Fruit fly (Drosophila melanogaster) whole organism, prepupa: ENCODE measurements around the gene CG13454.

ENCODE experiments used
- CG10631 ChIP-seq: fragments of 200-800 bp; sonication (Bioruptor generic); optimal IDR thresholded peaks from 2 replicates; lab custom pipeline; 2016; ENCODE audit warnings: missing biosample characterization, missing genetic modification characterization
- CG10669 ChIP-seq: fragments of 200-800 bp; sonication (Bioruptor generic); optimal IDR thresholded peaks from 3 replicates; lab custom pipeline; 2018; ENCODE audit warnings: missing biosample characterization, mild to moderate bottlenecking, missing genetic modification characterization, moderate library complexity
- CG11294 ChIP-seq: fragments of 200-800 bp; sonication (Bioruptor generic); IDR thresholded peaks from 2 replicates; pipeline ENCODE4 v1.3.6; 2022; ENCODE audit warnings: missing biosample characterization, missing genetic modification characterization
- CG11762 ChIP-seq: fragments of 200-800 bp; sonication (Bioruptor generic); optimal IDR thresholded peaks from 3 replicates; lab custom pipeline; 2016; ENCODE audit warnings: missing biosample characterization, missing genetic modification characterization; ENCODE audit not compliant: insufficient read depth
- CG11902 ChIP-seq: fragments of 200-800 bp; sonication (Bioruptor generic); optimal IDR thresholded peaks from 3 replicates; lab custom pipeline; 2016; ENCODE audit warnings: missing biosample characterization, missing genetic modification characterization
- CG15336 ChIP-seq: fragments of 200-800 bp; sonication (Bioruptor generic); IDR thresholded peaks from 2 replicates; pipeline ENCODE4 v1.3.6; 2022; ENCODE audit warnings: missing biosample characterization, missing genetic modification characterization
- CG1621 ChIP-seq: fragments of 200-800 bp; sonication (Bioruptor generic); optimal IDR thresholded peaks from 3 replicates; lab custom pipeline; 2018; ENCODE audit warnings: missing biosample characterization, mild to moderate bottlenecking, missing genetic modification characterization
- CG16779 ChIP-seq: fragments of 200-800 bp; sonication (Bioruptor generic); optimal IDR thresholded peaks from 3 replicates; lab custom pipeline; 2017; ENCODE audit warnings: missing biosample characterization, mild to moderate bottlenecking, missing genetic modification characterization
- CG32006 ChIP-seq: fragments of 200-800 bp; sonication (Bioruptor generic); optimal IDR thresholded peaks from 3 replicates; lab custom pipeline; 2017; ENCODE audit warnings: missing biosample characterization, mild to moderate bottlenecking, missing genetic modification characterization
- CG34406 ChIP-seq: fragments of 200-800 bp; sonication (Bioruptor generic); optimal IDR thresholded peaks from 3 replicates; lab custom pipeline; 2016; ENCODE audit warnings: missing biosample characterization, missing genetic modification characterization
- CG4318 ChIP-seq: fragments of 200-800 bp; sonication (Bioruptor generic); optimal IDR thresholded peaks from 3 replicates; lab custom pipeline; 2017; ENCODE audit warnings: missing biosample characterization, mild to moderate bottlenecking, missing genetic modification characterization
- CG6276 ChIP-seq: fragments of 200-800 bp; sonication (Bioruptor generic); optimal IDR thresholded peaks from 2 replicates; lab custom pipeline; 2017; ENCODE audit warnings: missing biosample characterization, mild to moderate bottlenecking, missing genetic modification characterization
- CG6792 ChIP-seq: fragments of 200-800 bp; sonication (Bioruptor generic); optimal IDR thresholded peaks from 3 replicates; lab custom pipeline; 2016; ENCODE audit warnings: missing biosample characterization, missing genetic modification characterization
- CG6854 ChIP-seq: fragments of 200-800 bp; sonication (Bioruptor generic); optimal IDR thresholded peaks from 2 replicates; lab custom pipeline; 2017; ENCODE audit warnings: missing biosample characterization, mild to moderate bottlenecking, missing genetic modification characterization
- CG8319 ChIP-seq: fragments of 200-800 bp; sonication (Bioruptor generic); optimal IDR thresholded peaks from 3 replicates; lab custom pipeline; 2016; ENCODE audit warnings: missing biosample characterization, missing genetic modification characterization
- CG9139 ChIP-seq: fragments of 200-800 bp; sonication (Bioruptor generic); optimal IDR thresholded peaks from 3 replicates; lab custom pipeline; 2017; ENCODE audit warnings: missing biosample characterization, mild to moderate bottlenecking, missing genetic modification characterization
- Eip75B ChIP-seq: fragments of 200-800 bp; sonication (Bioruptor generic); optimal IDR thresholded peaks from 3 replicates; lab custom pipeline; 2016; ENCODE audit warnings: missing biosample characterization, missing genetic modification characterization
- Eip78C ChIP-seq: fragments of 200-800 bp; sonication (Bioruptor generic); peaks from one replicate; lab custom pipeline; 2016; ENCODE audit warnings: missing biosample characterization, missing genetic modification characterization
- Eip93F ChIP-seq: fragments of 200-800 bp; sonication (Bioruptor generic); optimal IDR thresholded peaks from 2 replicates; lab custom pipeline; 2016; ENCODE audit warnings: missing biosample characterization, mild to moderate bottlenecking, missing genetic modification characterization
- Ets21C ChIP-seq: fragments of 200-800 bp; sonication (Bioruptor generic); optimal IDR thresholded peaks from 3 replicates; lab custom pipeline; 2016; ENCODE audit warnings: missing biosample characterization, missing genetic modification characterization
- Ets96B ChIP-seq: fragments of 200-800 bp; optimal IDR thresholded peaks from 2 replicates; lab custom pipeline; 2019; ENCODE audit warnings: missing biosample characterization, mild to moderate bottlenecking, missing genetic modification characterization, moderate library complexity
- Gug ChIP-seq: fragments of 200-800 bp; sonication (Bioruptor generic); IDR thresholded peaks from 2 replicates; pipeline ENCODE4 v1.3.6; 2022; ENCODE audit warnings: missing biosample characterization, missing genetic modification characterization
- Hr39 ChIP-seq: fragments of 200-800 bp; sonication (Bioruptor generic); optimal IDR thresholded peaks from 2 replicates; lab custom pipeline; 2016; ENCODE audit warnings: missing biosample characterization, missing genetic modification characterization
- Hr4 ChIP-seq: fragments of 200-800 bp; sonication (Bioruptor generic); optimal IDR thresholded peaks from 3 replicates; lab custom pipeline; 2016; ENCODE audit warnings: missing biosample characterization, missing genetic modification characterization
- Met ChIP-seq: fragments of 200-800 bp; sonication (Bioruptor generic); optimal IDR thresholded peaks from 3 replicates; lab custom pipeline; 2016; ENCODE audit warnings: missing biosample characterization, missing genetic modification characterization
- OdsH ChIP-seq: fragments of 200-800 bp; sonication (Bioruptor generic); optimal IDR thresholded peaks from 3 replicates; lab custom pipeline; 2016; ENCODE audit warnings: missing biosample characterization, missing genetic modification characterization
- Sox102F ChIP-seq: fragments of 200-800 bp; sonication (Bioruptor generic); optimal IDR thresholded peaks from 2 replicates; lab custom pipeline; 2016; ENCODE audit warnings: missing biosample characterization, mild to moderate bottlenecking, missing genetic modification characterization
- Sox14 ChIP-seq: fragments of 200-800 bp; sonication (Bioruptor generic); optimal IDR thresholded peaks from 3 replicates; lab custom pipeline; 2016; ENCODE audit warnings: missing biosample characterization, missing genetic modification characterization
- Sox15 ChIP-seq: fragments of 200-800 bp; sonication (Bioruptor generic); optimal IDR thresholded peaks from 3 replicates; lab custom pipeline; 2016; ENCODE audit warnings: missing biosample characterization, missing genetic modification characterization
- achi ChIP-seq: fragments of 200-800 bp; sonication (Bioruptor generic); optimal IDR thresholded peaks from 3 replicates; lab custom pipeline; 2016; ENCODE audit warnings: missing biosample characterization, missing genetic modification characterization
- acj6 ChIP-seq: fragments of 200-800 bp; sonication (Bioruptor generic); optimal IDR thresholded peaks from 3 replicates; lab custom pipeline; 2016; ENCODE audit warnings: missing biosample characterization, missing genetic modification characterization
- cyc ChIP-seq: fragments of 200-800 bp; sonication (Bioruptor generic); optimal IDR thresholded peaks from 3 replicates; lab custom pipeline; 2016; ENCODE audit warnings: missing biosample characterization, missing genetic modification characterization
- dac ChIP-seq: fragments of 200-800 bp; sonication (Bioruptor generic); optimal IDR thresholded peaks from 2 replicates; lab custom pipeline; 2017; ENCODE audit warnings: missing biosample characterization, mild to moderate bottlenecking, missing genetic modification characterization
- dsx ChIP-seq: fragments of 200-800 bp; optimal IDR thresholded peaks from 3 replicates; lab custom pipeline; 2019; ENCODE audit warnings: missing biosample characterization, mild to moderate bottlenecking, missing genetic modification characterization, moderate library complexity; ENCODE audit not compliant: poor library complexity, severe bottlenecking
- eg ChIP-seq: fragments of 200-800 bp; sonication (Bioruptor generic); IDR thresholded peaks from 3 replicates; pipeline ENCODE4 v1.3.6; 2022; ENCODE audit warnings: missing biosample characterization, missing genetic modification characterization
- esn ChIP-seq: fragments of 200-800 bp; sonication (Bioruptor generic); optimal IDR thresholded peaks from 2 replicates; lab custom pipeline; 2016; ENCODE audit warnings: missing biosample characterization, mild to moderate bottlenecking, missing genetic modification characterization, moderate library complexity
- fd85E ChIP-seq: fragments of 200-800 bp; sonication (Bioruptor generic); optimal IDR thresholded peaks from 3 replicates; lab custom pipeline; 2016; ENCODE audit warnings: missing biosample characterization, missing genetic modification characterization
- fkh ChIP-seq: fragments of 200-800 bp; sonication (Bioruptor generic); optimal IDR thresholded peaks from 3 replicates; lab custom pipeline; 2017; ENCODE audit warnings: missing biosample characterization, mild to moderate bottlenecking, missing genetic modification characterization, moderate library complexity
- lz ChIP-seq: fragments of 200-800 bp; sonication (Bioruptor generic); optimal IDR thresholded peaks from 3 replicates; lab custom pipeline; 2016; ENCODE audit warnings: missing biosample characterization, missing genetic modification characterization
- net ChIP-seq: fragments of 200-800 bp; sonication (Bioruptor generic); optimal IDR thresholded peaks from 3 replicates; lab custom pipeline; 2016; ENCODE audit warnings: missing biosample characterization, missing genetic modification characterization
- salr ChIP-seq, 2 experiments: fragments of 200-800 bp; sonication (Bioruptor generic); optimal IDR thresholded peaks; 3 replicates each; lab custom pipeline; 2016 to 2018; ENCODE audit warnings: missing biosample characterization in 2 of 2, missing genetic modification characterization in 2 of 2, mild to moderate bottlenecking in 1 of 2
- spab ChIP-seq: fragments of 200-800 bp; sonication (Bioruptor generic); optimal IDR thresholded peaks from 2 replicates; lab custom pipeline; 2017; ENCODE audit warnings: missing biosample characterization, mild to moderate bottlenecking, missing genetic modification characterization, missing genetic modification reagents
- ss ChIP-seq, 2 experiments: fragments of 200-800 bp; sonication (Bioruptor generic); optimal IDR thresholded peaks; 2 replicates in 1 of 2; 3 replicates in 1 of 2; lab custom pipeline; 2017 to 2018; ENCODE audit warnings: mild to moderate bottlenecking in 2 of 2, missing biosample characterization in 2 of 2, missing genetic modification characterization in 2 of 2, moderate library complexity in 1 of 2
- svp ChIP-seq: fragments of 200-800 bp; sonication (Bioruptor generic); peaks from one replicate; lab custom pipeline; 2016; ENCODE audit warnings: missing biosample characterization, missing genetic modification characterization
- vri ChIP-seq: fragments of 200-800 bp; sonication (Bioruptor generic); optimal IDR thresholded peaks from 3 replicates; lab custom pipeline; 2016; ENCODE audit warnings: missing biosample characterization, mild to moderate bottlenecking, missing genetic modification characterization

The CG13454 gene

DNA sequence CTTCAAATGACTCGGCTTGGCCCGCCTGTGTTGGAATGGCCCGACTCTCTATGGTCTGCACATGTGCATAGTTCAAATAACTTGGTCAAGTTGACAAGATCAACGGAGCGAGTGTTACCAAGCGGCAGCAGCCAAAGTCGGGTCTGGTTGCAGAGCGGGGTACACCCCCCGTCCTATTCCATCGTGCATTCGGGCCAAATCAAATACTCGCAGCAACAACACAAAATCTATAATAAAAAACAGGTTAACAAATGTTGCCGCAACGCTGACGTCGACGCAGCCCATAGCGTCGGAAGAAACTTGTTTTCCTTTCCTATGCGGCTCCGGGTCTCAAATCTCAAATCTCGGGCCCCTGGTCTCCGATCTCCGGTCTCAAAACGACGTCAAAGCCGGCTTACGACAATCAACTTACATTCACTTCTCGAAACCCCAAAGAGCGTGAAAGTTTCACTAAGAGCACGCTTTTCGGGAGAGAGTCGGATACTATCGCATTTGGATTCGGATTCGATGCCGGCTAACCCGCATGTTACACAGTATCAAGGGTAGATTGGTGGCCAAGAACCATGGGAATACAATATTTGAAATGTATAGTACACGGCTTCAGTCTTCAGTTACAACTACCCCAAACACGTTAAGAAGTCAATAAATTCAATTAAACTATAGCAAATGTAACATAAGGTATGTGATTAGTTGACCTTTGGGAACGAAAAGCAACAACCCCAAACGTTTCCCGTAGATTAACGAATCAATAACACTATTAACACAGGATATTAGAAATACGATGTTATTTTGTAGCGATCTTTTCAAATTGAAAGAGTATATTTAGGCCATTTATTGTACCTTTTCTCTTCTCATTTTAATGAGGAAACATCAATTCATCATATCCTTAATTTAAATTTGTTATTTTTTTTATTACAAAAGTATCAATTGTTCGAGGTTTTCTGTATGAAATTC lies 17.7 kb upstream of the CG13454 start (continued):
- TF ChIP-seq CG6792 (GFP tag; lab: Kevin White, UChicago), result peak; percentile 71
- peak; percentile 80 for TF ChIP-seq CG10631 (GFP tag; lab: Kevin White, UChicago)
- TF ChIP-seq Hr39 (GFP tag; lab: Kevin White, UChicago), result peak; percentile 81
- TF ChIP-seq Eip93F (GFP tag; lab: Kevin White, UChicago), result no peak
- 0 out of 2 replicates have a peak, but pooled peaks have one; percentile 18 for TF ChIP-seq Gug (GFP tag; lab: Robert Waterston, UW)
- peak; percentile 70 for TF ChIP-seq spab (GFP tag; lab: Kevin White, UChicago)
- peak; percentile 60 for TF ChIP-seq CG4318
- peak; percentile 62 for TF ChIP-seq Ets96B (tag; lab: Kevin White, UChicago)
- TF ChIP-seq OdsH, result peak; percentile 81
- peak; percentile 19 to 86 for TF ChIP-seq salr (GFP tag; optimal IDR thresholded peaks at IDR 0.05; lab: Kevin White, UChicago)
- TF ChIP-seq CG6276 (GFP tag; lab: Kevin White, UChicago), result peak; percentile 81
- TF ChIP-seq CG10669, result peak; percentile 60
- TF ChIP-seq CG16779 (tag; lab: Kevin White, UChicago), result peak; percentile 68
- TF ChIP-seq Sox102F, result peak; percentile 69
- TF ChIP-seq, all 60 proteins: peak for 56

DNA sequence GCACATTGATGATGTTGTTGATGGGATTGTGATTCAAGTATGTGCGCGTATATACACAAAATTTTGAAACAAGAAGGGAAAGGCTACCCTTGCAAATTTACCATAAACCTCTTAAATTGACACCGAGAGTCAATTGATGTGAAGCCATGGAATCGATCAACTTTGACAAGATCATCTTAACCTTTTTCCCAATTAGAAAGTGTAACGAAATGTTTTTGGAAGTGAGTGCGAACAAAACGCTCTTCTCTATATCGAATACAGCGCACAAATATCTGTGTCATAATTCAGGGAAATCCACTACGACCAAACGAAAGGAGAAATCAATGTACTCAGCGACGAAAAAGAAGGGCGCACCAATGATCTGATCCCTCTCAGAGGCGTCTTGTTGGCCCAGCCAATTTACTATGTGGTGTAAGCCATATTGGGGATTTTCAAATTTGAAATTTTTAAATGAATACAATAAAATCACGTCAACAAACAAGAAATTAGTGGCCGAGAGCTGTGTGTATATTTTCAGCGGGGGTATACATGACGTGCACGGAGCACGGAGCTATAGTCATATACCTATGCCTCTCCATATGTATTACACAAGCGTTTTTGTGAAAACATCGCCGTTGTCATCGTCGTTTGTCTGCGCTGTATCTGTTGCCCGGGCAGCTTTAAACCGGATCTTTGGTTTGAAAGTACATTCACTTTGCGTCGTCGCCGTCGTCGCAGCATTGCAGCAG lies 16.7 kb upstream of the CG13454 start:
- peak; percentile 89 for TF ChIP-seq Hr39 (GFP tag; lab: Kevin White, UChicago)
- peak; percentile 71 for TF ChIP-seq achi (GFP tag; lab: Kevin White, UChicago)
- peak; percentile 16 for TF ChIP-seq CG6854 (GFP tag; lab: Kevin White, UChicago)
- TF ChIP-seq CG10631 (GFP tag; lab: Kevin White, UChicago), result peak; percentile 79
- TF ChIP-seq CG34406 (GFP tag; lab: Kevin White, UChicago), result peak; percentile 53
- peak; percentile 54 for TF ChIP-seq dsx
- no peak for TF ChIP-seq CG11294
- peak; percentile 74 for TF ChIP-seq CG15336 (GFP tag; lab: Robert Waterston, UW)
- TF ChIP-seq net (GFP tag; lab: Kevin White, UChicago), result peak; percentile 50
- peak; percentile 84 for TF ChIP-seq cyc (GFP tag; lab: Kevin White, UChicago)
- TF ChIP-seq svp, result peak; percentile 97
- TF ChIP-seq Eip78C (GFP tag; lab: Kevin White, UChicago), result peak; percentile 94
- peak; percentile 54 for TF ChIP-seq CG1621 (tag; lab: Kevin White, UChicago)
- peak; percentile 82 for TF ChIP-seq Eip75B
- TF ChIP-seq eg (GFP tag; lab: Robert Waterston, UW), result peak; percentile 39; the same call in 2 of the 3 replicates
- peak; percentile 79 for TF ChIP-seq Ets21C (GFP tag; lab: Kevin White, UChicago)
- peak; percentile 87 for TF ChIP-seq esn (GFP tag; lab: Kevin White, UChicago)
- no peak for TF ChIP-seq fkh
- TF ChIP-seq fd85E (GFP tag; lab: Kevin White, UChicago), result no peak
- peak; percentile 53 for TF ChIP-seq CG9139 (GFP tag; lab: Kevin White, UChicago)
- peak; percentile 33 for TF ChIP-seq CG8319 (GFP tag; lab: Kevin White, UChicago)
- TF ChIP-seq dac (GFP tag; lab: Kevin White, UChicago), result peak; percentile 61
- TF ChIP-seq CG6792 (GFP tag; lab: Kevin White, UChicago), result peak; percentile 69
- peak; percentile 64 for TF ChIP-seq acj6 (GFP tag; lab: Kevin White, UChicago)
- TF ChIP-seq Sox14, result peak; percentile 88
- peak; percentile 82 for TF ChIP-seq vri (GFP tag; lab: Kevin White, UChicago)
- peak; percentile 72 for TF ChIP-seq Hr4 (GFP tag; lab: Kevin White, UChicago)
- peak; percentile 20 for TF ChIP-seq CG4318
- peak; percentile 66 for TF ChIP-seq Ets96B (tag; lab: Kevin White, UChicago)
- peak; percentile 64 to 66 for TF ChIP-seq ss (GFP tag; optimal IDR thresholded peaks at IDR 0.05; lab: Kevin White, UChicago)
- TF ChIP-seq Sox15 (GFP tag; lab: Kevin White, UChicago), result peak; percentile 40
- TF ChIP-seq salr (GFP tag; optimal IDR thresholded peaks at IDR 0.05; lab: Kevin White, UChicago), result peak; percentile 25 to 31
- TF ChIP-seq CG11762 (GFP tag; lab: Kevin White, UChicago), result peak; percentile 35
- peak; percentile 47 for TF ChIP-seq CG16779 (tag; lab: Kevin White, UChicago)
- TF ChIP-seq CG32006 (GFP tag; lab: Kevin White, UChicago), result peak; percentile 69
- peak; percentile 90 for TF ChIP-seq Met (GFP tag; lab: Kevin White, UChicago)
- TF ChIP-seq lz (GFP tag; lab: Kevin White, UChicago), result peak; percentile 76
- TF ChIP-seq CG11902, result peak; percentile 35
